Worm (Caenorhabditis elegans) whole organism, L3 larva: ENCODE results near the gene ubh-2.

ENCODE experiments used
- egl-27 ChIP-seq: sonication (generic microtip); optimal IDR thresholded peaks from 4 replicates; lab custom pipeline; 2017; ENCODE audit warnings: missing biosample characterization, missing genetic modification reagents, missing genetic modification characterization
- unc-39 ChIP-seq: sonication (generic microtip); optimal IDR thresholded peaks from 4 replicates; lab custom pipeline; 2017; ENCODE audit warnings: missing biosample characterization, missing genetic modification characterization

DNA sequence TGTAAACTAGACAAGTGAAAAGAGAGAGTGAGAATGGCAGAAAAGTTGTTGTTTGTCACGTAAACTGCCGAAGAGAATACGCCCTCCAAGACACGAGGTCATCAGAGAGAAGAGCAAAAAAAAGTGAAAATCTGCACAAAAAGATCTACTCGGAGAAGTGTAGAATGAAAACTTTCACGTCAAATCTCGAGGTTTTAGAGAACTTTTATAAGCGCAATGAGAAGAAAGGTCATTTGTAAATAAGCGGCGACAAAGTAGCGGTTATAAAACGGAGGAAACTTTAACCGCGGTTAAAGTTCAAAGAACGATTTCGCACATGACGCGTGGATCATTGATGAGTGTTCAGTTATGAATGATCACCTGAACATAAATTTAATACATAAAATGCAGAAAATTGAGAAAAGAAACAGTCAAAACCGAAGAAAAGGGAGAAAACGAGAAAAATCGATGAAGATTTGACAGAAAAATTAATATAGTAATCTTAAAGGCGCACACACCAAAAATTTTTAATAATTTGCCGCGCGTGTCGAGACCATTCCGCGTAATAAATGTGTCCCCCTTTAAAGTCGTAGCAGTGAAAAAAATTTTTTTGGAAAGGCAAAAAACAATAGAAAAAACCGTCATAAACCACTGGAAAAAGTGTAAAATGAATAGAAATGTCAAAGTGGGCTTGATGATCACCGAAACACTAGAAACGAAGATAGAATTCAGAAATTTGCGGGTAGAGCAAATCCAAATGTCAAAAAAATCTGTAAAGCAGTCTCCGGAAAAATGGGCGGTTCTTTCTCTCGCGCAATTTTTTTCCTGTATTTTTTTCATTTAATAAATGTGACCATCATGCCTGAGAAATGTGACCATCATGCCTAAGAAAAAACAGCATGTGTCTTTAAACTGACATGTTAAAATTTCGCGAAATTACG lies 7.9 kb upstream of the ubh-2 start:
- TF ChIP-seq egl-27 (no peak), unc-39 (tag; lab: Kevin White, UChicago) (no peak)
